Fruit fly (Drosophila melanogaster) whole organism, embryonic: ENCODE results near the gene Mst85C.

Experiments used
- Antp ChIP-seq: fragments of 200-800 bp; sonication (Bioruptor generic); optimal IDR thresholded peaks from 3 replicates; lab custom pipeline; 2016; ENCODE audit warnings: missing biosample characterization, missing genetic modification characterization
- BEAF-32 ChIP-seq: fragments of 200-800 bp; sonication (Bioruptor generic); optimal IDR thresholded peaks from 3 replicates; lab custom pipeline; 2017; ENCODE audit warnings: missing biosample characterization, missing genetic modification characterization, mild to moderate bottlenecking, moderate library complexity, missing genetic modification reagents
- CG10543 ChIP-seq: fragments of 200-800 bp; sonication (Bioruptor generic); optimal IDR thresholded peaks from 3 replicates; lab custom pipeline; 2017; ENCODE audit warnings: missing biosample characterization, mild to moderate bottlenecking, missing genetic modification characterization, moderate library complexity
- CG12071 ChIP-seq: fragments of 200-800 bp; sonication (Bioruptor generic); optimal IDR thresholded peaks from 3 replicates; lab custom pipeline; 2018; ENCODE audit warnings: missing biosample characterization, mild to moderate bottlenecking, missing genetic modification characterization
- CG13424 ChIP-seq: fragments of 200-800 bp; sonication (Bioruptor generic); optimal IDR thresholded peaks from 2 replicates; lab custom pipeline; 2019; ENCODE audit warnings: missing biosample characterization, mild to moderate bottlenecking, missing genetic modification characterization, moderate library complexity
- CG13894 ChIP-seq: fragments of 200-800 bp; sonication (Bioruptor generic); optimal IDR thresholded peaks from 3 replicates; lab custom pipeline; 2018; ENCODE audit warnings: missing biosample characterization, mild to moderate bottlenecking, missing genetic modification characterization, moderate library complexity
- CG2120 ChIP-seq: fragments of 200-800 bp; sonication (Bioruptor generic); optimal IDR thresholded peaks from 3 replicates; lab custom pipeline; 2016; ENCODE audit warnings: missing biosample characterization, missing genetic modification characterization
- CG30403 ChIP-seq: fragments of 200-800 bp; sonication (Bioruptor generic); optimal IDR thresholded peaks from 3 replicates; lab custom pipeline; 2016; ENCODE audit warnings: missing biosample characterization, missing genetic modification characterization
- CG42726 ChIP-seq: fragments of 200-800 bp; sonication (Bioruptor generic); IDR thresholded peaks from 2 replicates; pipeline ENCODE4 v1.3.6; 2022; ENCODE audit warnings: missing biosample characterization, missing genetic modification characterization; ENCODE audit not compliant: partially characterized antibody
- CG43689 ChIP-seq: fragments of 200-800 bp; sonication (Bioruptor generic); IDR thresholded peaks from 2 replicates; pipeline ENCODE4 v1.3.6; 2022; ENCODE audit warnings: missing biosample characterization, missing genetic modification characterization
- CG4730 ChIP-seq: fragments of 200-800 bp; sonication (Bioruptor generic); IDR thresholded peaks from 2 replicates; pipeline ENCODE4 v1.3.6; 2022; ENCODE audit warnings: missing biosample characterization, missing genetic modification characterization
- CG6175 ChIP-seq: fragments of 200-800 bp; sonication (Bioruptor generic); IDR thresholded peaks from 3 replicates; pipeline ENCODE4 v1.3.6; 2022; ENCODE audit warnings: missing biosample characterization, missing genetic modification characterization
- CG8290 ChIP-seq, 3 experiments: fragments of 200-800 bp; sonication (Bioruptor generic); optimal IDR thresholded peaks; 2 replicates each; lab custom pipeline; 2016 to 2019; ENCODE audit warnings: missing biosample characterization in 3 of 3, missing genetic modification characterization in 3 of 3, mild to moderate bottlenecking in 2 of 3, moderate library complexity in 1 of 3
- D19A ChIP-seq: fragments of 200-800 bp; optimal IDR thresholded peaks from 3 replicates; lab custom pipeline; 2019; ENCODE audit warnings: missing biosample characterization, mild to moderate bottlenecking, missing genetic modification characterization, moderate library complexity
- Dip3 ChIP-seq: fragments of 200-800 bp; sonication (Bioruptor generic); optimal IDR thresholded peaks from 3 replicates; lab custom pipeline; 2016; ENCODE audit warnings: missing biosample characterization, missing genetic modification characterization
- Fer2 ChIP-seq: fragments of 200-800 bp; sonication (Bioruptor generic); optimal IDR thresholded peaks from 2 replicates; lab custom pipeline; 2018; ENCODE audit warnings: missing biosample characterization, mild to moderate bottlenecking, missing genetic modification characterization, moderate library complexity
- GATAe ChIP-seq: fragments of 200-800 bp; sonication (Bioruptor generic); conservative IDR thresholded peaks from 2 replicates; pipeline ENCODE4 v1.3.6; 2022; ENCODE audit warnings: missing biosample characterization, missing genetic modification characterization
- HLH4C ChIP-seq: fragments of 200-800 bp; sonication (Bioruptor generic); IDR thresholded peaks from 3 replicates; pipeline ENCODE4 v1.3.6; 2022; ENCODE audit warnings: missing biosample characterization, missing genetic modification characterization; ENCODE audit not compliant: partially characterized antibody
- Hr78 ChIP-seq, 2 experiments: fragments of 200-800 bp in 1 of 2; fragments of >200 bp in 1 of 2; sonication (Bioruptor generic) in 1 of 2; optimal IDR thresholded peaks; 2 replicates each; lab custom pipeline; 2017 to 2019; ENCODE audit warnings: missing biosample characterization in 2 of 2, missing genetic modification characterization in 2 of 2, mild to moderate bottlenecking in 1 of 2, moderate library complexity in 1 of 2
- Lpt ChIP-seq: fragments of >200 bp; optimal IDR thresholded peaks from 2 replicates; lab custom pipeline; 2018; ENCODE audit warnings: missing biosample characterization, missing genetic modification characterization
- MBD-R2 ChIP-seq: fragments of 200-800 bp; sonication (Bioruptor generic); IDR thresholded peaks from 2 replicates; pipeline ENCODE4 v1.3.6; 2022; ENCODE audit warnings: missing biosample characterization, missing genetic modification characterization
- Nf-YC ChIP-seq: fragments of 200-800 bp; optimal IDR thresholded peaks from 3 replicates; lab custom pipeline; 2019; ENCODE audit warnings: missing biosample characterization, mild to moderate bottlenecking, missing genetic modification characterization, moderate library complexity
- Opbp ChIP-seq: fragments of 200-800 bp; sonication (Bioruptor generic); IDR thresholded peaks from 3 replicates; pipeline ENCODE4 v1.3.6; 2022; ENCODE audit warnings: missing biosample characterization, missing genetic modification characterization; ENCODE audit not compliant: partially characterized antibody
- Ptx1 ChIP-seq: fragments of 200-800 bp; sonication (Bioruptor generic); IDR thresholded peaks from 2 replicates; pipeline ENCODE4 v1.3.6; 2022; ENCODE audit warnings: missing biosample characterization, missing genetic modification characterization
- Sin3A ChIP-seq: fragments of >200 bp; optimal IDR thresholded peaks from 2 replicates; lab custom pipeline; 2018
- Sox102F ChIP-seq: fragments of 200-800 bp; sonication (Bioruptor generic); optimal IDR thresholded peaks from 2 replicates; lab custom pipeline; 2018; ENCODE audit warnings: missing biosample characterization, mild to moderate bottlenecking, missing genetic modification characterization, moderate library complexity
- TFAM ChIP-seq: fragments of 200-800 bp; sonication (Bioruptor generic); optimal IDR thresholded peaks from 2 replicates; lab custom pipeline; 2017; ENCODE audit warnings: missing biosample characterization, missing genetic modification characterization, inconsistent platforms
- Usf ChIP-seq: fragments of 200-800 bp; sonication (Bioruptor generic); optimal IDR thresholded peaks from 2 replicates; lab custom pipeline; 2017; ENCODE audit warnings: missing genotype, missing biosample characterization, missing genetic modification characterization
- al ChIP-seq: fragments of 200-800 bp; sonication (Bioruptor generic); IDR thresholded peaks from 2 replicates; pipeline ENCODE4 v1.3.6; 2022; ENCODE audit warnings: missing biosample characterization, missing genetic modification characterization
- amos ChIP-seq: fragments of 200-800 bp; sonication (Bioruptor generic); IDR thresholded peaks from 2 replicates; pipeline ENCODE4 v1.3.6; 2022; ENCODE audit warnings: missing biosample characterization, missing genetic modification characterization; ENCODE audit not compliant: partially characterized antibody
- ato ChIP-seq: fragments of 200-800 bp; sonication (Bioruptor generic); IDR thresholded peaks from 2 replicates; pipeline ENCODE4 v1.3.6; 2022; ENCODE audit warnings: missing biosample characterization, missing genetic modification characterization; ENCODE audit not compliant: partially characterized antibody
- crp ChIP-seq, 2 experiments: fragments of 200-800 bp; sonication (Bioruptor generic); optimal IDR thresholded peaks; 2 replicates in 1 of 2; 3 replicates in 1 of 2; lab custom pipeline; 2017; ENCODE audit warnings: missing biosample characterization in 2 of 2, missing genetic modification characterization in 2 of 2, mild to moderate bottlenecking in 1 of 2, moderate library complexity in 1 of 2
- dm ChIP-seq: fragments of 200-800 bp; sonication (Bioruptor generic); optimal IDR thresholded peaks from 3 replicates; lab custom pipeline; 2016; ENCODE audit warnings: missing biosample characterization, missing genetic modification characterization
- fu2 ChIP-seq: fragments of 200-800 bp; sonication (Bioruptor generic); optimal IDR thresholded peaks from 2 replicates; lab custom pipeline; 2016; ENCODE audit warnings: missing biosample characterization, missing genetic modification characterization
- gcm ChIP-seq: fragments of 200-800 bp; sonication (Bioruptor generic); optimal IDR thresholded peaks from 2 replicates; lab custom pipeline; 2019; ENCODE audit warnings: missing biosample characterization, mild to moderate bottlenecking, missing genetic modification characterization, moderate library complexity
- hb ChIP-seq: fragments of 200-800 bp; sonication (Bioruptor generic); IDR thresholded peaks from 3 replicates; pipeline ENCODE4 v1.3.6; 2022; ENCODE audit warnings: missing biosample characterization, missing genetic modification characterization; ENCODE audit not compliant: partially characterized antibody
- hkb ChIP-seq, 2 experiments: fragments of 200-800 bp in 1 of 2; fragments of >200 bp in 1 of 2; sonication (Bioruptor generic) in 1 of 2; IDR thresholded peaks in 1 of 2; optimal IDR thresholded peaks in 1 of 2; 2 replicates each; pipeline versions ENCODE4 v1.3.6 to Lab custom; 2017 to 2022; ENCODE audit warnings: missing biosample characterization in 1 of 2, missing genetic modification characterization in 1 of 2
- lab ChIP-seq: fragments of 200-800 bp; sonication (Bioruptor generic); optimal IDR thresholded peaks from 3 replicates; lab custom pipeline; 2017; ENCODE audit warnings: missing biosample characterization, missing genetic modification characterization, mild to moderate bottlenecking, moderate library complexity, missing genetic modification reagents
- oc ChIP-seq: fragments of 200-800 bp; sonication (Bioruptor generic); optimal IDR thresholded peaks from 2 replicates; lab custom pipeline; 2018; ENCODE audit warnings: missing biosample characterization, mild to moderate bottlenecking, missing genetic modification characterization, moderate library complexity
- odd ChIP-seq: fragments of 200-800 bp; sonication (Bioruptor generic); optimal IDR thresholded peaks from 2 replicates; lab custom pipeline; 2017; ENCODE audit warnings: missing biosample characterization, mild to moderate bottlenecking, missing genetic modification characterization
- shn ChIP-seq: fragments of 200-800 bp; sonication (Bioruptor generic); optimal IDR thresholded peaks from 3 replicates; lab custom pipeline; 2016; ENCODE audit warnings: missing biosample characterization, missing genetic modification characterization
- tap ChIP-seq: fragments of 200-800 bp; optimal IDR thresholded peaks from 3 replicates; lab custom pipeline; 2019; ENCODE audit warnings: missing biosample characterization, mild to moderate bottlenecking, missing genetic modification characterization, moderate library complexity
- tgo ChIP-seq: fragments of 200-800 bp; sonication (Bioruptor generic); IDR thresholded peaks from 3 replicates; pipeline ENCODE4 v1.3.6; 2022; ENCODE audit warnings: missing biosample characterization, missing genetic modification characterization
- tna ChIP-seq: fragments of 200-800 bp; sonication (Bioruptor generic); IDR thresholded peaks from 2 replicates; pipeline ENCODE4 v1.3.6; 2022; ENCODE audit warnings: missing biosample characterization, missing genetic modification characterization; ENCODE audit not compliant: partially characterized antibody
- vfl ChIP-seq: fragments of 200-800 bp; sonication (Bioruptor generic); optimal IDR thresholded peaks from 2 replicates; lab custom pipeline; 2016; ENCODE audit warnings: missing biosample characterization, missing genetic modification characterization
- vvl ChIP-seq: fragments of 200-800 bp; sonication (Bioruptor generic); IDR thresholded peaks from 2 replicates; pipeline ENCODE4 v1.3.6; 2022; ENCODE audit warnings: missing biosample characterization, missing genetic modification characterization
- wek ChIP-seq: fragments of 200-800 bp; sonication (Bioruptor generic); optimal IDR thresholded peaks from 3 replicates; lab custom pipeline; 2018; ENCODE audit warnings: missing biosample characterization, mild to moderate bottlenecking, missing genetic modification characterization, moderate library complexity
- zfh1 ChIP-seq: fragments of 200-800 bp; sonication (Bioruptor generic); IDR thresholded peaks from 3 replicates; pipeline ENCODE4 v1.3.6; 2022; ENCODE audit warnings: missing biosample characterization, missing genetic modification characterization

Gene Mst85C

DNA sequence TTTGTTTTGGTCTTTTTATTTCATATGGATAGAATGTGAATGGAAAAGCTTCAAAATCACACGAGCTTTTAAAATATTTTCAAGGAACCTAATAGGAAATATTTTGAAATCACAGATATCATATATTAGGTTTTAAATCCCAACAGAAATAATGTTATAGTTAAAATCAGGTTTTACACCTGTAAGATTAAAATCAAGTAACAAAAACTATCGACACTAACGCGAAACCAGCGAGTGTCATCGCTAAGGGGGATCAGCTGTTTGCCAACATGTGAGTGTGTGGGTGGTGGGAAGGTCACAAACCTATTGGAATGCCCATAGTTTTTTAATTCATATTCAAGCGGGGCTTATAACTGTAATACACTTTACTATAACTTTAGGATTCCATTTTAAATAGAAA, 9.8 kb upstream of the Mst85C start, which contains the start of gene hyx (continued):
- TF ChIP-seq CG8290 (GFP tag; optimal IDR thresholded peaks at IDR 0.05; lab: Kevin White, UChicago) = peak; percentile 27
- TF ChIP-seq CG8290 (tag; optimal IDR thresholded peaks at IDR 0.05; lab: Kevin White, UChicago) = peak in 1 of 2 experiments; percentile 86
- peak; percentile 78 for TF ChIP-seq amos (GFP tag; lab: Robert Waterston, UW)
- no peak for TF ChIP-seq Sin3A (lab: Kevin White, UChicago)
- TF ChIP-seq oc (tag; lab: Kevin White, UChicago) = peak; percentile 44
- TF ChIP-seq CG2120 (GFP tag; lab: Kevin White, UChicago) = peak; percentile 77
- TF ChIP-seq Fer2 = no peak
- no peak for TF ChIP-seq hkb (optimal IDR thresholded peaks at IDR 0.05; lab: Kevin White, UChicago)
- TF ChIP-seq hkb (GFP tag; IDR thresholded peaks at IDR 0.05; lab: Robert Waterston, UW) = peak; percentile 45; the same call in 1 of the 2 replicates
- TF ChIP-seq Usf (GFP tag; lab: Kevin White, UChicago) = no peak
- no peak for TF ChIP-seq zfh1 (GFP tag; lab: Robert Waterston, UW)
- peak; percentile 59 for TF ChIP-seq CG13894
- TF ChIP-seq fu2 (GFP tag; lab: Kevin White, UChicago) = no peak
- peak; percentile 29 for TF ChIP-seq CG10543 (GFP tag; lab: Kevin White, UChicago)
- TF ChIP-seq tgo (GFP tag; lab: Robert Waterston, UW) = peak; percentile 56; the same call in 1 of the 3 replicates
- peak; percentile 77 for TF ChIP-seq BEAF-32
- TF ChIP-seq tna (GFP tag; lab: Robert Waterston, UW) = peak; percentile 56; the same call in 1 of the 2 replicates
- no peak for TF ChIP-seq GATAe
- peak; percentile 80; the same call in 2 of the 3 replicates for TF ChIP-seq Opbp (GFP tag; lab: Robert Waterston, UW)
- TF ChIP-seq vvl (GFP tag; lab: Robert Waterston, UW) = peak; percentile 58; the same call in 1 of the 2 replicates
- peak; percentile 46 for TF ChIP-seq vfl (GFP tag; lab: Kevin White, UChicago)
- TF ChIP-seq al (GFP tag; lab: Robert Waterston, UW) = 0 out of 2 replicates have a peak, but pooled peaks have one; percentile 31
- peak; percentile 52 for TF ChIP-seq CG13424
- TF ChIP-seq MBD-R2 (GFP tag; lab: Robert Waterston, UW) = peak; percentile 69
- no peak for TF ChIP-seq Lpt (GFP tag; lab: Kevin White, UChicago)
- no peak for TF ChIP-seq CG6175 (GFP tag; lab: Robert Waterston, UW)
- no peak for TF ChIP-seq CG42726 (GFP tag; lab: Robert Waterston, UW)
- TF ChIP-seq Hr78 (GFP tag; optimal IDR thresholded peaks at IDR 0.05; lab: Kevin White, UChicago) = peak in 1 of 2 experiments; percentile 88
- TF ChIP-seq HLH4C = peak; percentile 65; the same call in 2 of the 3 replicates
- TF ChIP-seq ato = peak; percentile 58; the same call in 1 of the 2 replicates
- peak; percentile 20 for TF ChIP-seq shn
- TF ChIP-seq wek (GFP tag; lab: Kevin White, UChicago) = peak; percentile 52
- TF ChIP-seq Ptx1 = peak; percentile 48
- peak; percentile 3 for TF ChIP-seq gcm (GFP tag; lab: Kevin White, UChicago)
- TF ChIP-seq hb = peak; percentile 33; the same call in 1 of the 3 replicates
- TF ChIP-seq tap (tag; lab: Kevin White, UChicago) = peak; percentile 30
- TF ChIP-seq CG43689 (GFP tag; lab: Robert Waterston, UW) = no peak
- TF ChIP-seq Nf-YC (tag; lab: Kevin White, UChicago) = peak; percentile 48
- peak; percentile 20 for TF ChIP-seq odd (GFP tag; lab: Kevin White, UChicago)
- peak; percentile 66 for TF ChIP-seq CG30403 (GFP tag; lab: Kevin White, UChicago)
- TF ChIP-seq CG4730 (GFP tag; lab: Robert Waterston, UW) = no peak
- no peak for TF ChIP-seq TFAM (GFP tag; lab: Kevin White, UChicago)
- peak; percentile 57 for TF ChIP-seq Antp (GFP tag; lab: Kevin White, UChicago)
- TF ChIP-seq CG12071 = peak; percentile 9
- peak; percentile 69 to 95 for TF ChIP-seq crp (GFP tag; optimal IDR thresholded peaks at IDR 0.05; lab: Kevin White, UChicago)
- peak; percentile 20 for TF ChIP-seq Dip3 (GFP tag; lab: Kevin White, UChicago)
- peak; percentile 4 for TF ChIP-seq D19A (tag; lab: Kevin White, UChicago)
- TF ChIP-seq lab (GFP tag; lab: Kevin White, UChicago) = peak; percentile 56
- TF ChIP-seq dm (GFP tag; lab: Kevin White, UChicago) = peak; percentile 49
- no peak for TF ChIP-seq Sox102F (GFP tag; lab: Kevin White, UChicago)
